Worm (Caenorhabditis elegans): ENCODE results near the gene F25E5.2.

F25E5.2 gene

DNA sequence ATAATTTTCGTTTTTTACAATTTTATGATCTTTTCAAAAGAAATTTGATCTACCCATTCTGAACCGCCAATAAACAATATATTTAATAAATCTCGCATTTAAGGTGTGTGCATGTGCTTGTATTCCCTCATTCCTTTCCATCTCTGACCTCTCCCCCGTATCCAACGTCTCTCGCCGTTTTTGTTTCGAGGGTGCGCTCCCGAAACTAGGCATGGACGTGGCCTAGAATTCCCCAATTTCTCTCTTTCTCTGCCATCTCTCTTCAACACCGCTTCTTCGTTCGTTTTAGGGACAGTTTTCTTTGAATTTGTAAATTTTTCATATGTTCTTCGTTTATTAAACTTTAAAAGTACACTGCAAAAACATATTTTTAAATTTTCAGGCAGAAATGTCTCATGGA lies 10.4 kb downstream of the F25E5.2 start, which contains the start of gene F25E5.1 (continued):
- TF ChIP-seq xnd-1 (tag; optimal IDR thresholded peaks at IDR 0.05) (peak; percentile 15), tbp1 (GFP tag; optimal IDR thresholded peaks at IDR 0.05) (no peak), ztf-25 (GFP tag; IDR thresholded peaks at IDR 0.05) (no peak), attf-5 (GFP tag; optimal IDR thresholded peaks at IDR 0.05) (peak; percentile 91), F57C9.4 (tag; optimal IDR thresholded peaks at IDR 0.05) (no peak), D2030.7 (GFP tag; IDR thresholded peaks at IDR 0.05) (no peak), F49E8.2 (tag; optimal IDR thresholded peaks at IDR 0.05; ENCODE audit: insufficient read depth) (no peak), F37B4.10 (GFP tag; IDR thresholded peaks at IDR 0.05) (no peak), T07F8.4 (tag; optimal IDR thresholded peaks at IDR 0.05) (no peak), ceh-100 (GFP tag; IDR thresholded peaks at IDR 0.05) (0 out of 2 replicates have a peak, but pooled peaks have one; percentile 27), madf-8 (GFP tag; conservative IDR thresholded peaks at IDR 0.05) (peak; percentile 46), K11D2.4 (GFP tag; IDR thresholded peaks at IDR 0.05) (no peak), bed-2 (GFP tag; IDR thresholded peaks at IDR 0.05) (0 out of 2 replicates have a peak, but pooled peaks have one; percentile 67), hlh-26 (GFP tag; conservative IDR thresholded peaks at IDR 0.05) (no peak), hrde-1 (tag; optimal IDR thresholded peaks at IDR 0.05; ENCODE audit: borderline replicate concordance) (no peak), K12H6.12 (tag; optimal IDR thresholded peaks at IDR 0.05) (peak; percentile 10), nhr-120 (GFP tag; IDR thresholded peaks at IDR 0.05) (no peak), ceh-27 (GFP tag; optimal IDR thresholded peaks at IDR 0.05) (peak; percentile 65), madf-10 (tag; optimal IDR thresholded peaks at IDR 0.05) (no peak), ztf-18 (tag; optimal IDR thresholded peaks at IDR 0.05) (peak; percentile 49), ZK185.1 (tag; optimal IDR thresholded peaks at IDR 0.05; ENCODE audit: poor library complexity, severe bottlenecking) (peak; percentile 50), efl-1 (GFP tag; optimal IDR thresholded peaks at IDR 0.05) (peak; percentile 67), C17E4.6 (GFP tag; IDR thresholded peaks at IDR 0.05) (no peak), ztf-3 (GFP tag; optimal IDR thresholded peaks at IDR 0.05) (no peak), F10E7.11 (tag; optimal IDR thresholded peaks at IDR 0.05) (no peak), hmg-20 (GFP tag; IDR thresholded peaks at IDR 0.05) (0 out of 2 replicates have a peak, but pooled peaks have one; percentile 24), F22D6.2 (tag; optimal IDR thresholded peaks at IDR 0.05) (no peak), akir-1 (GFP tag; optimal IDR thresholded peaks at IDR 0.05) (no peak), chd-7 (tag; optimal IDR thresholded peaks at IDR 0.05) (no peak), mes-4 (tag; optimal IDR thresholded peaks at IDR 0.05) (no peak), ama-1 (optimal IDR thresholded peaks at IDR 0.05) (no peak), ama-1 (GFP tag; optimal IDR thresholded peaks at IDR 0.05) (no peak), Y67H2A.10 (GFP tag; conservative IDR thresholded peaks at IDR 0.05) (no peak), ztf-28 (GFP tag; IDR thresholded peaks at IDR 0.05) (no peak), somi-1 (GFP tag; optimal IDR thresholded peaks at IDR 0.05) (no peak), sptf-2 (GFP tag; optimal IDR thresholded peaks at IDR 0.05) (no peak), nfya-2 (GFP tag; IDR thresholded peaks at IDR 0.05) (no peak), ztf-26 (tag; optimal IDR thresholded peaks at IDR 0.05) (no peak), lsl-1 (GFP tag; optimal IDR thresholded peaks at IDR 0.05) (no peak), rpc-1 (optimal IDR thresholded peaks at IDR 0.05) (no peak), rpc-1 (tag; optimal IDR thresholded peaks at IDR 0.05) (no peak), aptf-2 (GFP tag; conservative IDR thresholded peaks at IDR 0.05) (no peak), nhr-80 (tag; optimal IDR thresholded peaks at IDR 0.05) (peak; percentile 60), ceh-58 (GFP tag; IDR thresholded peaks at IDR 0.05) (no peak), nhr-27 (tag; optimal IDR thresholded peaks at IDR 0.05) (no peak), mel-28 (tag; optimal IDR thresholded peaks at IDR 0.05; ENCODE audit: borderline replicate concordance) (no peak), ekl-4 (GFP tag; IDR thresholded peaks at IDR 0.05) (0 out of 2 replicates have a peak, but pooled peaks have one; percentile 27)
